Worm (Caenorhabditis elegans): Measurements from ENCODE around the gene Y102E9.5.

Gene Y102E9.5

ce11 chrIII:6730185-6730850, at the start of gene Y102E9.5, which contains the start of gene odr-4:
Y102E9.5 (minus strand) TSS chrIII:6730285.
odr-4 (plus strand) TSS chrIII:6730800.
- no peak for TF ChIP-seq unc-62 (GFP tag; optimal IDR thresholded peaks at IDR 0.05)

ce11 chrIII:6756769-6757168, 26.7 kb upstream of the Y102E9.5 start:
- TF ChIP-seq unc-62 (GFP tag; optimal IDR thresholded peaks at IDR 0.05), result no peak

ce11 chrIII:6752612-6753011, 22.5 kb upstream of the Y102E9.5 start:
- TF ChIP-seq unc-62 (GFP tag; optimal IDR thresholded peaks at IDR 0.05), result no peak

ce11 chrIII:6746668-6747067, 16.6 kb upstream of the Y102E9.5 start:
- no peak for TF ChIP-seq unc-62 (GFP tag; optimal IDR thresholded peaks at IDR 0.05)

- TF ChIP-seq unc-62 (GFP tag; optimal IDR thresholded peaks at IDR 0.05), result no peak
These were observed 15.9 kb upstream of the Y102E9.5 start, which contains the start of gene dig-1 for ce11 chrIII:6746008-6746407. dig-1 (plus strand) TSS chrIII:6746308.

- TF ChIP-seq unc-62 (GFP tag; optimal IDR thresholded peaks at IDR 0.05), result no peak
These were observed 12.5 kb upstream of the Y102E9.5 start for ce11 chrIII:6742597-6742996.

ce11 chrIII:6740072-6740471, 10.0 kb upstream of the Y102E9.5 start:
- TF ChIP-seq unc-62 (GFP tag; optimal IDR thresholded peaks at IDR 0.05), result no peak

ce11 chrIII:6736971-6737370, 6.9 kb upstream of the Y102E9.5 start, which contains the start of gene K07E12.2:
K07E12.2 (plus strand) TSS chrIII:6737271.
- no peak for TF ChIP-seq unc-62 (GFP tag; optimal IDR thresholded peaks at IDR 0.05)

- TF ChIP-seq unc-62 (GFP tag; optimal IDR thresholded peaks at IDR 0.05), result no peak
These were observed 6.5 kb upstream of the Y102E9.5 start, which contains the start of gene Y102E9.6 for ce11 chrIII:6736566-6736965. Y102E9.6 (minus strand) TSS chrIII:6736666.

- no peak for TF ChIP-seq unc-62 (GFP tag; optimal IDR thresholded peaks at IDR 0.05)
These were observed 4.3 kb upstream of the Y102E9.5 start, which contains the start of gene Y102E9.3 for ce11 chrIII:6734420-6734819. Y102E9.3 (minus strand) TSS chrIII:6734520.

ce11 chrIII:6731285-6731684, 1.2 kb upstream of the Y102E9.5 start:
- no peak for TF ChIP-seq unc-62 (GFP tag; optimal IDR thresholded peaks at IDR 0.05)

- TF ChIP-seq unc-62 (GFP tag; optimal IDR thresholded peaks at IDR 0.05), result no peak
These were observed 4.6 kb downstream of the Y102E9.5 start, which contains the start of gene wdr-4 for ce11 chrIII:6725489-6725888. wdr-4 (plus strand) TSS chrIII:6725789.

- no peak for TF ChIP-seq unc-62 (GFP tag; optimal IDR thresholded peaks at IDR 0.05)
These were observed 7.0 kb downstream of the Y102E9.5 start, which contains the start of gene F37A4.1 for ce11 chrIII:6723089-6723488. F37A4.1 (plus strand) TSS chrIII:6723389.

ce11 chrIII:6722208-6722679, 7.8 kb downstream of the Y102E9.5 start, which contains the start of the genes bath-41 and F37A4.2:
bath-41 (minus strand) TSS chrIII:6722258.
F37A4.2 (plus strand) TSS chrIII:6722454.
- no peak for TF ChIP-seq unc-62 (GFP tag; optimal IDR thresholded peaks at IDR 0.05)

ce11 chrIII:6718270-6718669, 11.8 kb downstream of the Y102E9.5 start, which contains the start of gene F37A4.3:
F37A4.3 (plus strand) TSS chrIII:6718570.
- no peak for TF ChIP-seq unc-62 (GFP tag; optimal IDR thresholded peaks at IDR 0.05)

ce11 chrIII:6713266-6713665, 16.8 kb downstream of the Y102E9.5 start, which contains the start of gene F37A4.4:
F37A4.4 (plus strand) TSS chrIII:6713566.
- no peak for TF ChIP-seq unc-62 (GFP tag; optimal IDR thresholded peaks at IDR 0.05)

- no peak for TF ChIP-seq unc-62 (GFP tag; optimal IDR thresholded peaks at IDR 0.05)
These were observed 18.5 kb downstream of the Y102E9.5 start, which contains the start of gene F37A4.5 for ce11 chrIII:6711590-6711989. F37A4.5 (plus strand) TSS chrIII:6711890.

All from whole organism, dauer.